Fruit fly (Drosophila melanogaster) whole organism, embryonic: ENCODE results near the gene hop.

Source experiments
- CG10321 ChIP-seq: fragments of 200-800 bp; sonication (Bioruptor generic); IDR thresholded peaks from 2 replicates; pipeline ENCODE4 v1.3.6; 2022; ENCODE audit warnings: missing biosample characterization, missing genetic modification characterization
- CG10366 ChIP-seq: fragments of 200-800 bp; sonication (Bioruptor generic); IDR thresholded peaks from 2 replicates; pipeline ENCODE4 v1.3.6; 2022; ENCODE audit warnings: missing biosample characterization, missing genetic modification characterization
- CG12104 ChIP-seq: fragments of 200-800 bp; sonication (Bioruptor generic); optimal IDR thresholded peaks from 3 replicates; lab custom pipeline; 2016; ENCODE audit warnings: missing biosample characterization, missing genetic modification characterization
- CG12236 ChIP-seq: fragments of 200-800 bp; sonication (Bioruptor generic); optimal IDR thresholded peaks from 2 replicates; lab custom pipeline; 2016; ENCODE audit warnings: missing biosample characterization, missing genetic modification characterization
- CG14710 ChIP-seq: fragments of 200-800 bp; sonication (Bioruptor generic); optimal IDR thresholded peaks from 3 replicates; lab custom pipeline; 2019; ENCODE audit warnings: missing biosample characterization, mild to moderate bottlenecking, missing genetic modification characterization, moderate library complexity
- CG17186 ChIP-seq: fragments of 200-800 bp; sonication (Bioruptor generic); optimal IDR thresholded peaks from 3 replicates; lab custom pipeline; 2017; ENCODE audit warnings: missing biosample characterization, missing genetic modification reagents, missing genetic modification characterization
- CG1832 ChIP-seq: fragments of 200-800 bp; sonication (Bioruptor generic); optimal IDR thresholded peaks from 2 replicates; lab custom pipeline; 2017; ENCODE audit warnings: missing biosample characterization, mild to moderate bottlenecking, missing genetic modification characterization, inconsistent platforms
- CG30020 ChIP-seq: fragments of 200-800 bp; optimal IDR thresholded peaks from 2 replicates; lab custom pipeline; 2019; ENCODE audit warnings: missing biosample characterization, mild to moderate bottlenecking, missing genetic modification characterization, moderate library complexity
- CG30431 ChIP-seq: fragments of 200-800 bp; sonication (Bioruptor generic); optimal IDR thresholded peaks from 2 replicates; lab custom pipeline; 2017; ENCODE audit warnings: missing biosample characterization, missing genetic modification characterization
- CG33557 ChIP-seq: fragments of 200-800 bp; sonication (Bioruptor generic); optimal IDR thresholded peaks from 2 replicates; lab custom pipeline; 2019; ENCODE audit warnings: missing biosample characterization, mild to moderate bottlenecking, missing genetic modification characterization, moderate library complexity
- CG34376 ChIP-seq: fragments of 200-800 bp; sonication (Bioruptor generic); optimal IDR thresholded peaks from 2 replicates; lab custom pipeline; 2018; ENCODE audit warnings: missing biosample characterization, mild to moderate bottlenecking, missing genetic modification characterization
- CG3838 ChIP-seq: fragments of 200-800 bp; sonication (Bioruptor generic); optimal IDR thresholded peaks from 3 replicates; lab custom pipeline; 2016; ENCODE audit warnings: missing biosample characterization, missing genetic modification characterization
- CG4328 ChIP-seq: fragments of 200-800 bp; sonication (Bioruptor generic); optimal IDR thresholded peaks from 3 replicates; lab custom pipeline; 2017; ENCODE audit warnings: missing biosample characterization, missing genetic modification reagents, missing genetic modification characterization
- CG4617 ChIP-seq: fragments of 200-800 bp; sonication (Bioruptor generic); optimal IDR thresholded peaks from 3 replicates; lab custom pipeline; 2016; ENCODE audit warnings: missing biosample characterization, missing genetic modification characterization, borderline replicate concordance
- CG6175 ChIP-seq: fragments of 200-800 bp; sonication (Bioruptor generic); IDR thresholded peaks from 3 replicates; pipeline ENCODE4 v1.3.6; 2022; ENCODE audit warnings: missing biosample characterization, missing genetic modification characterization
- CG6689 ChIP-seq: fragments of 200-800 bp; sonication (Bioruptor generic); IDR thresholded peaks from 2 replicates; pipeline ENCODE4 v1.3.6; 2022; ENCODE audit warnings: missing biosample characterization, missing genetic modification characterization
- CG9797 ChIP-seq: fragments of 200-800 bp; sonication (Bioruptor generic); optimal IDR thresholded peaks from 3 replicates; lab custom pipeline; 2018; ENCODE audit warnings: missing biosample characterization, mild to moderate bottlenecking, missing genetic modification characterization
- CrebB ChIP-seq: fragments of 200-800 bp; sonication (Bioruptor generic); optimal IDR thresholded peaks from 3 replicates; lab custom pipeline; 2018; ENCODE audit warnings: missing biosample characterization, mild to moderate bottlenecking, missing genetic modification characterization
- Dp ChIP-seq: fragments of 200-800 bp; sonication (Bioruptor generic); optimal IDR thresholded peaks from 2 replicates; lab custom pipeline; 2018; ENCODE audit warnings: missing biosample characterization, mild to moderate bottlenecking, missing genetic modification characterization, moderate library complexity
- Eip74EF ChIP-seq, 2 experiments: fragments of 200-800 bp in 1 of 2; fragments of >200 bp in 1 of 2; sonication (Bioruptor generic) in 1 of 2; optimal IDR thresholded peaks; 2 replicates each; lab custom pipeline; 2017 to 2019; ENCODE audit warnings: missing biosample characterization in 2 of 2, missing genetic modification characterization in 2 of 2, mild to moderate bottlenecking in 1 of 2, moderate library complexity in 1 of 2
- HLH3B ChIP-seq: fragments of 200-800 bp; sonication (Bioruptor generic); IDR thresholded peaks from 2 replicates; pipeline ENCODE4 v1.3.6; 2022; ENCODE audit warnings: missing biosample characterization, missing genetic modification characterization
- Kr ChIP-seq: fragments of 200-800 bp; sonication (Bioruptor generic); optimal IDR thresholded peaks from 2 replicates; lab custom pipeline; 2017; ENCODE audit warnings: missing biosample characterization, mild to moderate bottlenecking, missing genetic modification characterization
- Med ChIP-seq: fragments of 200-800 bp; sonication (Bioruptor generic); peaks from one replicate; lab custom pipeline; 2016; ENCODE audit warnings: missing biosample characterization, missing genetic modification characterization, mild to moderate bottlenecking, inconsistent platforms, moderate library complexity
- Nf-YB ChIP-seq: fragments of 200-800 bp; sonication (Bioruptor generic); optimal IDR thresholded peaks from 3 replicates; lab custom pipeline; 2019; ENCODE audit warnings: missing biosample characterization, mild to moderate bottlenecking, missing genetic modification characterization, moderate library complexity
- Oli ChIP-seq: fragments of 200-800 bp; sonication (Bioruptor generic); optimal IDR thresholded peaks from 2 replicates; lab custom pipeline; 2018; ENCODE audit warnings: missing biosample characterization, mild to moderate bottlenecking, missing genetic modification characterization, moderate library complexity
- Rfx ChIP-seq: fragments of 200-800 bp; sonication (Bioruptor generic); IDR thresholded peaks from 2 replicates; pipeline ENCODE4 v1.3.6; 2022; ENCODE audit warnings: missing biosample characterization, missing genetic modification characterization
- ash1 ChIP-seq: fragments of 200-800 bp; sonication (Bioruptor generic); optimal IDR thresholded peaks from 2 replicates; lab custom pipeline; 2018; ENCODE audit warnings: missing biosample characterization, mild to moderate bottlenecking, missing genetic modification characterization
- bab2 ChIP-seq: fragments of 200-800 bp; sonication (Bioruptor generic); optimal IDR thresholded peaks from 2 replicates; lab custom pipeline; 2016; ENCODE audit warnings: missing biosample characterization, missing genetic modification characterization
- btn ChIP-seq: fragments of 200-800 bp; sonication (Bioruptor generic); optimal IDR thresholded peaks from 2 replicates; lab custom pipeline; 2016; ENCODE audit warnings: missing biosample characterization, missing genetic modification characterization
- cad ChIP-seq: fragments of >200 bp; optimal IDR thresholded peaks from 2 replicates; lab custom pipeline; 2017; ENCODE audit warnings: missing biosample characterization, missing genetic modification characterization
- cg ChIP-seq: fragments of 200-800 bp; sonication (Bioruptor generic); optimal IDR thresholded peaks from 3 replicates; lab custom pipeline; 2019; ENCODE audit warnings: missing biosample characterization, mild to moderate bottlenecking, missing genetic modification characterization, moderate library complexity
- ci ChIP-seq: fragments of 200-800 bp; sonication (Bioruptor generic); IDR thresholded peaks from 3 replicates; pipeline ENCODE4 v1.3.6; 2022; ENCODE audit warnings: missing biosample characterization, missing genetic modification characterization
- emc ChIP-seq: fragments of 200-800 bp; sonication (Bioruptor generic); optimal IDR thresholded peaks from 2 replicates; lab custom pipeline; 2016; ENCODE audit warnings: missing biosample characterization, missing genetic modification characterization
- fu2 ChIP-seq: fragments of 200-800 bp; sonication (Bioruptor generic); optimal IDR thresholded peaks from 2 replicates; lab custom pipeline; 2016; ENCODE audit warnings: missing biosample characterization, missing genetic modification characterization
- gcm ChIP-seq: fragments of 200-800 bp; sonication (Bioruptor generic); optimal IDR thresholded peaks from 2 replicates; lab custom pipeline; 2019; ENCODE audit warnings: missing biosample characterization, mild to moderate bottlenecking, missing genetic modification characterization, moderate library complexity
- gcm2 ChIP-seq: fragments of 200-800 bp; sonication (Bioruptor generic); optimal IDR thresholded peaks from 2 replicates; lab custom pipeline; 2016; ENCODE audit warnings: missing biosample characterization, missing genetic modification characterization
- insv ChIP-seq, 2 experiments: fragments of 200-800 bp; sonication (Bioruptor generic); optimal IDR thresholded peaks; 3 replicates each; lab custom pipeline; 2016 to 2018; ENCODE audit warnings: missing biosample characterization in 2 of 2, missing genetic modification characterization in 2 of 2
- nerfin-1 ChIP-seq: fragments of 200-800 bp; sonication (Bioruptor generic); optimal IDR thresholded peaks from 3 replicates; lab custom pipeline; 2019; ENCODE audit warnings: missing biosample characterization, mild to moderate bottlenecking, missing genetic modification characterization, moderate library complexity
- org-1 ChIP-seq: fragments of 200-800 bp; sonication (Bioruptor generic); optimal IDR thresholded peaks from 2 replicates; lab custom pipeline; 2017; ENCODE audit warnings: missing biosample characterization, missing genetic modification characterization
- peb ChIP-seq: fragments of 200-800 bp; sonication (Bioruptor generic); IDR thresholded peaks from 2 replicates; pipeline ENCODE4 v1.3.6; 2022; ENCODE audit warnings: missing biosample characterization, missing genetic modification characterization
- phol ChIP-seq: fragments of 200-800 bp; sonication (Bioruptor generic); optimal IDR thresholded peaks from 3 replicates; lab custom pipeline; 2018; ENCODE audit warnings: missing biosample characterization, mild to moderate bottlenecking, missing genetic modification characterization, moderate library complexity
- ro ChIP-seq: fragments of 200-800 bp; sonication (Bioruptor generic); IDR thresholded peaks from 2 replicates; pipeline ENCODE4 v1.3.6; 2022; ENCODE audit warnings: missing biosample characterization, missing genetic modification characterization
- sd ChIP-seq: fragments of 200-800 bp; sonication (Bioruptor generic); optimal IDR thresholded peaks from 3 replicates; lab custom pipeline; 2018; ENCODE audit warnings: missing biosample characterization, mild to moderate bottlenecking, missing genetic modification characterization, moderate library complexity
- shn ChIP-seq: fragments of 200-800 bp; sonication (Bioruptor generic); optimal IDR thresholded peaks from 3 replicates; lab custom pipeline; 2016; ENCODE audit warnings: missing biosample characterization, missing genetic modification characterization
- sim ChIP-seq: fragments of 200-800 bp; sonication (Bioruptor generic); IDR thresholded peaks from 2 replicates; pipeline ENCODE4 v1.3.6; 2022; ENCODE audit warnings: missing biosample characterization, missing genetic modification characterization
- ssp ChIP-seq: fragments of 200-800 bp; sonication (Bioruptor generic); IDR thresholded peaks from 2 replicates; pipeline ENCODE4 v1.3.6; 2022; ENCODE audit warnings: missing biosample characterization, missing genetic modification characterization
- tio ChIP-seq: fragments of 200-800 bp; sonication (Bioruptor generic); optimal IDR thresholded peaks from 2 replicates; lab custom pipeline; 2017; ENCODE audit warnings: missing biosample characterization, missing genetic modification characterization, inconsistent platforms
- twi ChIP-seq: fragments of 200-800 bp; optimal IDR thresholded peaks from 2 replicates; lab custom pipeline; 2019; ENCODE audit warnings: missing biosample characterization, mild to moderate bottlenecking, missing genetic modification characterization, moderate library complexity
- zfh1 ChIP-seq: fragments of 200-800 bp; sonication (Bioruptor generic); IDR thresholded peaks from 3 replicates; pipeline ENCODE4 v1.3.6; 2022; ENCODE audit warnings: missing biosample characterization, missing genetic modification characterization

hop gene

dm6 chrX:11389494-11390447, 21.9 kb upstream of the hop start (continued):
- peak; percentile 12 for TF ChIP-seq sd
- TF ChIP-seq btn: no peak
- TF ChIP-seq sim (GFP tag; lab: Robert Waterston, UW): no peak
- peak; percentile 28 for TF ChIP-seq CG30020 (tag; lab: Kevin White, UChicago)
- TF ChIP-seq CG3838 (GFP tag; lab: Kevin White, UChicago): no peak
- peak in 1 of 2 experiments; percentile 45 for TF ChIP-seq Eip74EF (GFP tag; optimal IDR thresholded peaks at IDR 0.05; lab: Kevin White, UChicago)
- TF ChIP-seq CG33557 (GFP tag; lab: Kevin White, UChicago): no peak
- no peak for TF ChIP-seq HLH3B (GFP tag; lab: Robert Waterston, UW)
- no peak for TF ChIP-seq gcm
- peak; percentile 18 for TF ChIP-seq Dp
- no peak for TF ChIP-seq Oli (tag; lab: Kevin White, UChicago)
- no peak for TF ChIP-seq CG10366 (GFP tag; lab: Robert Waterston, UW)
- TF ChIP-seq ash1: no peak
- TF ChIP-seq shn (GFP tag; lab: Kevin White, UChicago): no peak
- peak; percentile 6 for TF ChIP-seq CG17186 (GFP tag; lab: Kevin White, UChicago)
- no peak for TF ChIP-seq twi (tag; lab: Kevin White, UChicago)
- TF ChIP-seq insv (GFP tag; optimal IDR thresholded peaks at IDR 0.05; lab: Kevin White, UChicago): no peak
- TF ChIP-seq CG9797 (GFP tag; lab: Kevin White, UChicago): peak; percentile 65
- no peak for TF ChIP-seq cad (GFP tag; lab: Kevin White, UChicago)
- no peak for TF ChIP-seq peb (GFP tag; lab: Robert Waterston, UW)
- TF ChIP-seq CG12104: no peak
- no peak; the same call in 2 of the 3 replicates for TF ChIP-seq ci (GFP tag; lab: Robert Waterston, UW)
- TF ChIP-seq CG10321 (GFP tag; lab: Robert Waterston, UW): no peak
- peak; percentile 54 for TF ChIP-seq Med
- peak; percentile 49 for TF ChIP-seq CG4617
- TF ChIP-seq org-1 (GFP tag; lab: Kevin White, UChicago): no peak
- TF ChIP-seq CG30431 (GFP tag; lab: Kevin White, UChicago): no peak
- no peak for TF ChIP-seq CG12236 (GFP tag; lab: Kevin White, UChicago)
- no peak for TF ChIP-seq fu2
- no peak for TF ChIP-seq CG34376
- TF ChIP-seq CG6689: no peak
- TF ChIP-seq ro (GFP tag; lab: Robert Waterston, UW): no peak
- TF ChIP-seq bab2 (GFP tag; lab: Kevin White, UChicago): no peak
- TF ChIP-seq CG14710 (tag; lab: Kevin White, UChicago): peak; percentile 22
- peak; percentile 9; the same call in 1 of the 2 replicates for TF ChIP-seq Rfx (GFP tag; lab: Robert Waterston, UW)
- no peak for TF ChIP-seq gcm2 (GFP tag; lab: Kevin White, UChicago)
- TF ChIP-seq CrebB (tag; lab: Kevin White, UChicago): peak; percentile 20
- TF ChIP-seq CG4328 (GFP tag; lab: Kevin White, UChicago): no peak
- no peak for TF ChIP-seq Kr
- no peak for TF ChIP-seq Nf-YB (GFP tag; lab: Kevin White, UChicago)
- no peak for TF ChIP-seq zfh1 (GFP tag; lab: Robert Waterston, UW)
- no peak for TF ChIP-seq tio (GFP tag; lab: Kevin White, UChicago)
- TF ChIP-seq phol (tag; lab: Kevin White, UChicago): no peak
- peak; percentile 56 for TF ChIP-seq CG1832 (GFP tag; lab: Kevin White, UChicago)
- TF ChIP-seq CG6175: no peak; the same call in 2 of the 3 replicates
- no peak for TF ChIP-seq ssp (GFP tag; lab: Robert Waterston, UW)
- TF ChIP-seq emc (GFP tag; lab: Kevin White, UChicago): no peak
- peak; percentile 90 for TF ChIP-seq cg
- TF ChIP-seq nerfin-1 (tag; lab: Kevin White, UChicago): peak; percentile 56
